Worm (Caenorhabditis elegans): Measurements from ENCODE around the gene fbxa-141.
"Not testable (repeated sequence)": the region's sequence is repeated elsewhere in the genome, so short reads cannot be mapped to it uniquely, and the experiment has no call there.

Gene fbxa-141

DNA sequence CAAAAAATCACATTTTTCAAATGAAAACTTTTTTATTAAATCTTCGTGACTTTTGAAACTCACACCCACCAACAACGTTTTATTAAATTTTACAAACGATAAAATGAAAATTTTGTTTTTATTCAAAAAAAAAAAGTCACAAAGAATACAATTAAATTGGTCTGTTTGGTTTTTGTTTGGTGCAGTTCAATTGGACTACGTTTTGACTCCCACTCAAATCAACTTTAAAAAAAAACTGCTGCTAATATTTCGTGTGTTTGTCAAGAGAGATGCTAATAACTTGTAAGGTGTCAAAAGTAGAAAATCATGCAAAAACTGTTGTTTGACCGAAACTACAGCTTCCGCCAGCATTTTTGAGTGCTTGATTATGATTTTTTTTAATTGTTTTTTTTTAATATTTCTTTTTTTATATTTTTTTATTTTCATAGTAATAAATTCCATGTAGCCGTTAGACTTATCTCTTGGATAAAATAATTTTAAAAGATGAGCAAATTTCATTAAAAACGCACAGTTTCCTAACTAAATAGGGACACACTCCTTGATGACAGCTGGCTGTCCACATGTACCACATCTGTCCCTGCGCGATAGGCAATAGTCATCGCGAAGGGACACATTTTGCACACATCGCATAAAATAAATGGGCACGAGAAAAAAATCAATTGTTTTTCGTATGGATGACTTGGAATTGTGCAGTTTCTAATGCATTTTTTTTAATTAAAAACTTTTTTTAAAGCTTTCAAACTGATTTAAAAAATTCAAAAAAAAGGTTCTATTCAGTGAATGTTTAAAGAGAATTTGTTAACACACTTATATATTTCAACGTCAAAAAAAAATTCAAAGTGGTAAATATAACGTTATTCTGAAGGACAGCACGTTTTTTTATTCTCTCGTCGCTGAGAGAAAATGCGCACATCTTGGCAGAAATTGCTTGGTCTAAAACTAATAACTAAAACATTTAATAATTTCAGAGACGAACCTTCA lies 12.9 kb upstream of the fbxa-141 start (continued):
- TF ChIP-seq lin-29 (GFP tag; IDR thresholded peaks at IDR 0.05) (peak; percentile 98), dpl-1 (GFP tag; optimal IDR thresholded peaks at IDR 0.05) (peak; percentile 76), dve-1 (tag; optimal IDR thresholded peaks at IDR 0.05; ENCODE audit: insufficient read depth) (peak; percentile 100), nhr-76 (tag; optimal IDR thresholded peaks at IDR 0.05) (peak; percentile 80), zfp-3 (GFP tag; conservative IDR thresholded peaks at IDR 0.05) (peak; percentile 99), Y5F2A.4 (GFP tag; optimal IDR thresholded peaks at IDR 0.05) (peak; percentile 97), ceh-32 (tag; optimal IDR thresholded peaks at IDR 0.05; ENCODE audit: poor library complexity) (peak; percentile 92), nhr-28 (tag; optimal IDR thresholded peaks at IDR 0.05) (peak; percentile 88), madf-5 (GFP tag; IDR thresholded peaks at IDR 0.05) (peak; percentile 78 to 98), tra-1 (GFP tag; IDR thresholded peaks at IDR 0.05) (peak; percentile 99), mes-2 (tag; optimal IDR thresholded peaks at IDR 0.05; ENCODE audit: poor library complexity, severe bottlenecking) (peak; percentile 99), ztf-11 (tag; optimal IDR thresholded peaks at IDR 0.05) (peak; percentile 91), mxl-3 (GFP tag; optimal IDR thresholded peaks at IDR 0.05) (peak; percentile 90), arid-1 (GFP tag; conservative IDR thresholded peaks at IDR 0.05) (peak; percentile 96), lim-7 (GFP tag; IDR thresholded peaks at IDR 0.05) (peak; percentile 47; the same call in 1 of the 2 replicates), D1046.2 (GFP tag; IDR thresholded peaks at IDR 0.05) (peak; percentile 95), spr-3 (GFP tag; optimal IDR thresholded peaks at IDR 0.05) (peak; percentile 98), F26F4.8 (GFP tag; conservative IDR thresholded peaks at IDR 0.05) (no peak), T26A8.4 (GFP tag; IDR thresholded peaks at IDR 0.05) (peak; percentile 100), dmd-9 (GFP tag; IDR thresholded peaks at IDR 0.05) (peak; percentile 93)

DNA sequence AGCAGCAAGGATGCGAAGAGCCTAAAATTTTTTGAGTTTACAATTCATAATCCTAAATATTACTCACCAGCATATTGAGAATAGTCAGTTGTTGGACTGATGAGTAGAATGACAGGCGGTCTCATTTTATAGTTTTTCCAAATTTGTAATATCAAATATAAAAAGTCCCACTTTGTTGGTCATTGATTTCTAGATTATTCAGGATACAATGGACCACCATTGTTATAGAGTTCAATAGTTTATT lies 12.3 kb upstream of the fbxa-141 start, which contains the start of gene nspc-17:
nspc-17 (minus strand) TSS at position 101 of the 244 bp plus-strand sequence.
- not testable (repeated sequence) for TF ChIP-seq ceh-62 (tag; optimal IDR thresholded peaks at IDR 0.05); nhr-11 (tag; optimal IDR thresholded peaks at IDR 0.05); tra-1 (GFP tag; IDR thresholded peaks at IDR 0.05)

DNA sequence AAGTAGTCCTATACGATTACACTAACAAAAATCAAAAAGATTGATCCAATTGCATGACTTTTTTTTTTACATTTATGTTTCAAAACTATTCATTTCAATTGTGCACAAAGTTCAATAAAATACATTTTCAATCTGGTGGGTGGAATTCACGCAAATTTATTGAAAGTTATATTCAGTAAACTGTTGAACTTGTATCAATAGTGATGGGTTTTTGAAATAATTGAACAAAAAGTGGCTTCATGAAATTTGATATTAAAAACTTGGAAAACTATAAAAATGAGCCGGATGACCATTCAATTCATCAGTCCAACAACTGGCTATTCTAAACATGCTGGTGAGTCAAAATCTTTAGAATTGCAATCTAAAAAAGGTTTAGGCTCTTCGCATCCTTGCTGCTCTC lies 10.6 kb upstream of the fbxa-141 start, which contains the start of gene nspc-16:
nspc-16 (plus strand) TSS at position 301 of the 400 bp plus-strand sequence.
- TF ChIP-seq hlh-30 (tag; optimal IDR thresholded peaks at IDR 0.05; ENCODE audit: insufficient read depth) (no peak), gei-8 (GFP tag; optimal IDR thresholded peaks at IDR 0.05) (no peak), nhr-111 (GFP tag; optimal IDR thresholded peaks at IDR 0.05) (no peak), egl-43 (GFP tag; IDR thresholded peaks at IDR 0.05) (no peak), nhr-6 (tag; optimal IDR thresholded peaks at IDR 0.05) (no peak), Y75B8A.6 (GFP tag; IDR thresholded peaks at IDR 0.05) (no peak), F44E2.7 (GFP tag; IDR thresholded peaks at IDR 0.05) (no peak), fkh-10 (GFP tag; optimal IDR thresholded peaks at IDR 0.05) (no peak), lim-7 (GFP tag; IDR thresholded peaks at IDR 0.05) (no peak), aly-2 (tag; optimal IDR thresholded peaks at IDR 0.05) (no peak), mdl-1 (tag; optimal IDR thresholded peaks at IDR 0.05) (no peak), skn-1 (tag; optimal IDR thresholded peaks at IDR 0.05) (no peak), cey-2 (tag; optimal IDR thresholded peaks at IDR 0.05; ENCODE audit: borderline replicate concordance, insufficient read depth) (no peak), nhr-10 (tag; optimal IDR thresholded peaks at IDR 0.05) (no peak), nhr-237 (tag; optimal IDR thresholded peaks at IDR 0.05) (no peak), daf-19 (GFP tag; conservative IDR thresholded peaks at IDR 0.05) (no peak), ctbp-1 (GFP tag; IDR thresholded peaks at IDR 0.05) (no peak)

All from whole organism, L4 larva.